Fruit fly (Drosophila melanogaster) ovary, adult (tissue): ENCODE data around the gene CG9663.

Source experiments
- CG17801 ChIP-seq: fragments of 200-800 bp; optimal IDR thresholded peaks from 2 replicates; lab custom pipeline; 2019; ENCODE audit warnings: missing biosample characterization, mild to moderate bottlenecking, missing genetic modification characterization, moderate library complexity; ENCODE audit not compliant: partially characterized antibody

Gene CG9663

dm6 chr2L:3302958-3303842 lies at the start of gene CG9663:
TSS of gene CG9663 (minus strand) at chr2L:3303130.
- TF ChIP-seq CG17801 = peak; percentile 24

- TF ChIP-seq CG17801 = no peak
Measured at dm6 chr2L:3351575-3352219, 48.8 kb upstream of the CG9663 start.

- peak; percentile 30 for TF ChIP-seq CG17801
Measured at dm6 chr2L:3348146-3348747, 45.3 kb upstream of the CG9663 start.

- no peak for TF ChIP-seq CG17801
Measured at dm6 chr2L:3346483-3346839, 43.5 kb upstream of the CG9663 start.

- TF ChIP-seq CG17801 = no peak
Measured at dm6 chr2L:3345763-3346482, 43.0 kb upstream of the CG9663 start.

dm6 chr2L:3342369-3342768 lies 39.4 kb upstream of the CG9663 start:
- TF ChIP-seq CG17801 = no peak

- no peak for TF ChIP-seq CG17801
Measured at dm6 chr2L:3341231-3341935, 38.5 kb upstream of the CG9663 start.

- TF ChIP-seq CG17801 = no peak
Measured at dm6 chr2L:3339420-3339819, 36.5 kb upstream of the CG9663 start.

dm6 chr2L:3338566-3339215 lies 35.8 kb upstream of the CG9663 start:
- no peak for TF ChIP-seq CG17801

dm6 chr2L:3332514-3332913 lies 29.6 kb upstream of the CG9663 start, which contains the start of gene CG15408:
TSS of gene CG15408 (plus strand) at chr2L:3332814.
- no peak for TF ChIP-seq CG17801

dm6 chr2L:3330628-3331027 lies 27.7 kb upstream of the CG9663 start, which contains the start of gene CG3285:
TSS of gene CG3285 (plus strand) at chr2L:3330928.
- TF ChIP-seq CG17801 = no peak

- no peak for TF ChIP-seq CG17801
Measured at dm6 chr2L:3327603-3328002, 24.7 kb upstream of the CG9663 start, which contains the start of gene CG33282. TSS of gene CG33282 (plus strand) at chr2L:3327903.

- TF ChIP-seq CG17801 = no peak
Measured at dm6 chr2L:3323319-3324287, 20.7 kb upstream of the CG9663 start, which contains the start of gene CG33281. TSS of gene CG33281 (plus strand) at chr2L:3324237.

- no peak for TF ChIP-seq CG17801
Measured at dm6 chr2L:3319731-3320295, 16.9 kb upstream of the CG9663 start, which contains the start of the genes Fign and CG8837. TSS of gene Fign (minus strand) at chr2L:3319872. TSS of gene CG8837 (plus strand) at chr2L:3320245.
